Fruit fly (Drosophila melanogaster) whole organism, pupa: ENCODE data around the gene Mur29B.

Source experiments
- CG10348 ChIP-seq: fragments of 200-800 bp; sonication (Bioruptor generic); IDR thresholded peaks from 2 replicates; pipeline ENCODE4 v1.3.6; 2022; ENCODE audit warnings: missing biosample characterization, missing genetic modification characterization
- CG13204 ChIP-seq: fragments of 200-800 bp; sonication (Bioruptor generic); optimal IDR thresholded peaks from 2 replicates; lab custom pipeline; 2018; ENCODE audit warnings: missing biosample characterization, mild to moderate bottlenecking, missing genetic modification characterization, moderate library complexity
- CG17806 ChIP-seq: fragments of 200-800 bp; sonication (Bioruptor generic); optimal IDR thresholded peaks from 2 replicates; lab custom pipeline; 2018; ENCODE audit warnings: missing biosample characterization, mild to moderate bottlenecking, missing genetic modification characterization, moderate library complexity
- CG34367 ChIP-seq: fragments of 200-800 bp; sonication (Bioruptor generic); optimal IDR thresholded peaks from 2 replicates; lab custom pipeline; 2018; ENCODE audit warnings: missing biosample characterization, mild to moderate bottlenecking, missing genetic modification characterization
- CG4496 ChIP-seq: fragments of 200-800 bp; sonication (Bioruptor generic); IDR thresholded peaks from 3 replicates; pipeline ENCODE4 v1.3.6; 2022; ENCODE audit warnings: missing biosample characterization, missing genetic modification characterization
- CG8301 ChIP-seq: fragments of 200-800 bp; sonication (Bioruptor generic); optimal IDR thresholded peaks from 2 replicates; lab custom pipeline; 2018; ENCODE audit warnings: missing biosample characterization, mild to moderate bottlenecking, missing genetic modification characterization
- D1 ChIP-seq: fragments of 200-800 bp; sonication (Bioruptor generic); optimal IDR thresholded peaks from 2 replicates; lab custom pipeline; 2018; ENCODE audit warnings: missing biosample characterization, mild to moderate bottlenecking, missing genetic modification characterization, moderate library complexity
- Ets98B ChIP-seq: fragments of 200-800 bp; sonication (Bioruptor generic); IDR thresholded peaks from 2 replicates; pipeline ENCODE4 v1.3.6; 2022; ENCODE audit warnings: missing biosample characterization, missing genetic modification characterization
- fd96Ca ChIP-seq: fragments of 200-800 bp; sonication (Bioruptor generic); IDR thresholded peaks from 3 replicates; pipeline ENCODE4 v1.3.6; 2022; ENCODE audit warnings: missing biosample characterization, missing genetic modification characterization
- gl ChIP-seq: fragments of 200-800 bp; sonication (Bioruptor generic); optimal IDR thresholded peaks from 2 replicates; lab custom pipeline; 2018; ENCODE audit warnings: missing biosample characterization, mild to moderate bottlenecking, missing genetic modification characterization
- rn ChIP-seq: fragments of 200-800 bp; sonication (Bioruptor generic); IDR thresholded peaks from 2 replicates; pipeline ENCODE4 v1.3.6; 2022; ENCODE audit warnings: missing biosample characterization, missing genetic modification characterization

DNA sequence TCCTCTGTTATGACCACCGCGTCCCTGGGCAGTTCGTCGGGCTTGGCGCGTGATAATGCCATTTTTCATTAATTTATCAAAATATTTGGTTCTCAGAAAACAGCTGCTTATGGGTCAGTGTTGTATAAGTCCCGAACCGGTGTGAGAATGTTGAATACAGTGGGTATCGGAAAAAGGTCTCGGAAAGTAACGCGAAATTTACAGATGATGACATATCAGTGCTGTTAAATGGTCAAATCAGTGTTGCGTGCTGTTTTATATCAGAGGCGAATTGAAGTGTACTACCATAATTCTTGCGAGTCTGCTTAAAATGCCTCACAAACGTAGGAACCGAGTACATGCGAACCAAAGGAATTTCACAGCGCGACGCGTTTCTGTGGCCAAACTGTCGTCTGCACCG, 30.7 kb downstream of the Mur29B start, which contains the start of the genes CG13392 and Rcd4:
- peak; percentile 44 for TF ChIP-seq gl (tag; lab: Kevin White, UChicago)
- TF ChIP-seq CG17806 (tag; lab: Kevin White, UChicago) = peak; percentile 34
- peak; percentile 15; the same call in 1 of the 2 replicates for TF ChIP-seq rn (GFP tag; lab: Robert Waterston, UW)
- TF ChIP-seq fd96Ca (GFP tag; lab: Robert Waterston, UW) = no peak; the same call in 2 of the 3 replicates
- peak; percentile 66 for TF ChIP-seq Ets98B (GFP tag; lab: Robert Waterston, UW)
- TF ChIP-seq CG4496 (GFP tag; lab: Robert Waterston, UW) = peak; percentile 80
- no peak for TF ChIP-seq CG10348 (GFP tag; lab: Robert Waterston, UW)
- peak; percentile 17 for TF ChIP-seq CG8301
- no peak for TF ChIP-seq CG13204
- TF ChIP-seq CG34367 (tag; lab: Kevin White, UChicago) = peak; percentile 7
- TF ChIP-seq D1 = no peak
